Fruit fly (Drosophila melanogaster): ENCODE data around the gene Wdr62.
A peak's percentile ranks its signal among the peaks of the same experiment; 100 is the strongest.

Wdr62 gene

dm6 chr2L:1884409-1885082, at the start of gene Wdr62:
Gene Wdr62, plus strand, starts transcription at chr2L:1884622.
- TF ChIP-seq EcR (GFP tag; optimal IDR thresholded peaks at IDR 0.05) (peak; percentile 63), CG9948 (tag; optimal IDR thresholded peaks at IDR 0.05) (no peak), CG8159 (tag; optimal IDR thresholded peaks at IDR 0.05) (peak; percentile 28), Pif1B (GFP tag; optimal IDR thresholded peaks at IDR 0.05) (peak; percentile 26), CG8301 (tag; optimal IDR thresholded peaks at IDR 0.05) (peak; percentile 8), rn (GFP tag; IDR thresholded peaks at IDR 0.05) (no peak), CG13204 (GFP tag; optimal IDR thresholded peaks at IDR 0.05) (peak; percentile 68), gl (tag; optimal IDR thresholded peaks at IDR 0.05) (peak; percentile 21), CG10348 (GFP tag; IDR thresholded peaks at IDR 0.05) (no peak), fd96Ca (GFP tag; IDR thresholded peaks at IDR 0.05) (peak; percentile 24; the same call in 1 of the 3 replicates), Snoo (tag; optimal IDR thresholded peaks at IDR 0.05) (peak; percentile 55), CG34367 (tag; optimal IDR thresholded peaks at IDR 0.05) (no peak), Pif1A (GFP tag; optimal IDR thresholded peaks at IDR 0.05) (peak; percentile 9), CG14655 (GFP tag; optimal IDR thresholded peaks at IDR 0.05) (peak; percentile 31), CG17806 (tag; optimal IDR thresholded peaks at IDR 0.05) (peak; percentile 2), CG32121 (GFP tag; IDR thresholded peaks at IDR 0.05) (no peak; the same call in 1 of the 2 replicates), CG4496 (GFP tag; IDR thresholded peaks at IDR 0.05) (peak; percentile 72), CG12605 (GFP tag; IDR thresholded peaks at IDR 0.05) (peak; percentile 58), D1 (tag; optimal IDR thresholded peaks at IDR 0.05) (no peak), CG15710 (tag; optimal IDR thresholded peaks at IDR 0.05) (no peak), Ets98B (GFP tag; IDR thresholded peaks at IDR 0.05) (peak; percentile 52)

dm6 chr2L:1836238-1836637, 48.2 kb upstream of the Wdr62 start, which contains the start of gene wry:
Gene wry, plus strand, starts transcription at chr2L:1836538.
- TF ChIP-seq CG14655 (GFP tag; optimal IDR thresholded peaks at IDR 0.05) (no peak), CG12605 (GFP tag; IDR thresholded peaks at IDR 0.05) (peak; percentile 37; the same call in 1 of the 2 replicates)

dm6 chr2L:1837717-1838368, 46.6 kb upstream of the Wdr62 start:
- peak; percentile 7 for TF ChIP-seq CG15710 (tag; optimal IDR thresholded peaks at IDR 0.05)
- TF ChIP-seq rn (GFP tag; IDR thresholded peaks at IDR 0.05): no peak
- TF ChIP-seq CG8159 (tag; optimal IDR thresholded peaks at IDR 0.05): peak; percentile 15
- TF ChIP-seq CG14655 (GFP tag; optimal IDR thresholded peaks at IDR 0.05): peak; percentile 29
- TF ChIP-seq fd96Ca (GFP tag; IDR thresholded peaks at IDR 0.05): peak; percentile 14; the same call in 1 of the 3 replicates
- TF ChIP-seq CG13204 (GFP tag; optimal IDR thresholded peaks at IDR 0.05): no peak
- peak; percentile 25; the same call in 1 of the 2 replicates for TF ChIP-seq Ets98B (GFP tag; IDR thresholded peaks at IDR 0.05)
- peak; percentile 4 for TF ChIP-seq CG8301 (tag; optimal IDR thresholded peaks at IDR 0.05)

dm6 chr2L:1839019-1839418, 45.4 kb upstream of the Wdr62 start:
- TF ChIP-seq CG13204 (GFP tag; optimal IDR thresholded peaks at IDR 0.05): no peak
- TF ChIP-seq Pif1A (GFP tag; optimal IDR thresholded peaks at IDR 0.05): no peak
- TF ChIP-seq EcR (GFP tag; optimal IDR thresholded peaks at IDR 0.05): no peak
- TF ChIP-seq CG10348 (GFP tag; IDR thresholded peaks at IDR 0.05): no peak
- TF ChIP-seq CG32121 (GFP tag; IDR thresholded peaks at IDR 0.05): no peak
- TF ChIP-seq CG4496 (GFP tag; IDR thresholded peaks at IDR 0.05): no peak
- no peak for TF ChIP-seq CG14655 (GFP tag; optimal IDR thresholded peaks at IDR 0.05)
- no peak for TF ChIP-seq CG12605 (GFP tag; IDR thresholded peaks at IDR 0.05)
- no peak for TF ChIP-seq CG34367 (tag; optimal IDR thresholded peaks at IDR 0.05)
- TF ChIP-seq fd96Ca (GFP tag; IDR thresholded peaks at IDR 0.05): no peak
- TF ChIP-seq CG8301 (tag; optimal IDR thresholded peaks at IDR 0.05): no peak
- TF ChIP-seq CG9948 (tag; optimal IDR thresholded peaks at IDR 0.05): no peak
- no peak for TF ChIP-seq CG17806 (tag; optimal IDR thresholded peaks at IDR 0.05)
- TF ChIP-seq CG15710 (tag; optimal IDR thresholded peaks at IDR 0.05): no peak
- TF ChIP-seq rn (GFP tag; IDR thresholded peaks at IDR 0.05): no peak
- TF ChIP-seq Pif1B (GFP tag; optimal IDR thresholded peaks at IDR 0.05): no peak
- TF ChIP-seq Snoo (tag; optimal IDR thresholded peaks at IDR 0.05): no peak
- TF ChIP-seq Ets98B (GFP tag; IDR thresholded peaks at IDR 0.05): no peak

dm6 chr2L:1861994-1862393, 22.4 kb upstream of the Wdr62 start:
- TF ChIP-seq Pif1A (GFP tag; optimal IDR thresholded peaks at IDR 0.05) (no peak), rn (GFP tag; IDR thresholded peaks at IDR 0.05) (no peak), D1 (tag; optimal IDR thresholded peaks at IDR 0.05) (no peak), CG8159 (tag; optimal IDR thresholded peaks at IDR 0.05) (peak; percentile 36), fd96Ca (GFP tag; IDR thresholded peaks at IDR 0.05) (no peak), CG9948 (tag; optimal IDR thresholded peaks at IDR 0.05) (no peak), CG15710 (tag; optimal IDR thresholded peaks at IDR 0.05) (peak; percentile 30), EcR (GFP tag; optimal IDR thresholded peaks at IDR 0.05) (no peak), Snoo (tag; optimal IDR thresholded peaks at IDR 0.05) (no peak), gl (tag; optimal IDR thresholded peaks at IDR 0.05) (no peak), CG4496 (GFP tag; IDR thresholded peaks at IDR 0.05) (0 out of 3 replicates have a peak, but pooled peaks have one; percentile 38), CG34367 (tag; optimal IDR thresholded peaks at IDR 0.05) (peak; percentile 20), CG14655 (GFP tag; optimal IDR thresholded peaks at IDR 0.05) (peak; percentile 14), CG17806 (tag; optimal IDR thresholded peaks at IDR 0.05) (no peak), Ets98B (GFP tag; IDR thresholded peaks at IDR 0.05) (no peak), CG10348 (GFP tag; IDR thresholded peaks at IDR 0.05) (no peak), Pif1B (GFP tag; optimal IDR thresholded peaks at IDR 0.05) (no peak), CG8301 (tag; optimal IDR thresholded peaks at IDR 0.05) (peak; percentile 14), CG12605 (GFP tag; IDR thresholded peaks at IDR 0.05) (no peak), CG13204 (GFP tag; optimal IDR thresholded peaks at IDR 0.05) (no peak), CG32121 (GFP tag; IDR thresholded peaks at IDR 0.05) (no peak)

Measured in whole organism, pupa.